Fruit fly (Drosophila melanogaster) whole organism, pupa: ENCODE data around the gene Toll-4.

Experiments
- CG10348 ChIP-seq: fragments of 200-800 bp; sonication (Bioruptor generic); IDR thresholded peaks from 2 replicates; pipeline ENCODE4 v1.3.6; 2022; ENCODE audit warnings: missing biosample characterization, missing genetic modification characterization
- CG12605 ChIP-seq: fragments of 200-800 bp; sonication (Bioruptor generic); IDR thresholded peaks from 2 replicates; pipeline ENCODE4 v1.3.6; 2022; ENCODE audit warnings: missing biosample characterization, missing genetic modification characterization
- CG14655 ChIP-seq: fragments of 200-800 bp; sonication (Bioruptor generic); optimal IDR thresholded peaks from 3 replicates; lab custom pipeline; 2017; ENCODE audit warnings: mild to moderate bottlenecking, missing biosample characterization, missing genetic modification reagents, missing genetic modification characterization
- CG15710 ChIP-seq: fragments of 200-800 bp; sonication (Bioruptor generic); optimal IDR thresholded peaks from 2 replicates; lab custom pipeline; 2018; ENCODE audit warnings: missing biosample characterization, mild to moderate bottlenecking, missing genetic modification characterization, moderate library complexity
- CG17806 ChIP-seq: fragments of 200-800 bp; sonication (Bioruptor generic); optimal IDR thresholded peaks from 2 replicates; lab custom pipeline; 2018; ENCODE audit warnings: missing biosample characterization, mild to moderate bottlenecking, missing genetic modification characterization, moderate library complexity
- CG32121 ChIP-seq: fragments of 200-800 bp; sonication (Bioruptor generic); IDR thresholded peaks from 2 replicates; pipeline ENCODE4 v1.3.6; 2022; ENCODE audit warnings: missing biosample characterization, missing genetic modification characterization
- CG34367 ChIP-seq: fragments of 200-800 bp; sonication (Bioruptor generic); optimal IDR thresholded peaks from 2 replicates; lab custom pipeline; 2018; ENCODE audit warnings: missing biosample characterization, mild to moderate bottlenecking, missing genetic modification characterization
- CG4496 ChIP-seq: fragments of 200-800 bp; sonication (Bioruptor generic); IDR thresholded peaks from 3 replicates; pipeline ENCODE4 v1.3.6; 2022; ENCODE audit warnings: missing biosample characterization, missing genetic modification characterization
- CG8159 ChIP-seq: fragments of 200-800 bp; sonication (Bioruptor generic); optimal IDR thresholded peaks from 3 replicates; lab custom pipeline; 2018; ENCODE audit warnings: missing biosample characterization, mild to moderate bottlenecking, missing genetic modification characterization, moderate library complexity
- CG8301 ChIP-seq: fragments of 200-800 bp; sonication (Bioruptor generic); optimal IDR thresholded peaks from 2 replicates; lab custom pipeline; 2018; ENCODE audit warnings: missing biosample characterization, mild to moderate bottlenecking, missing genetic modification characterization
- CG9948 ChIP-seq: fragments of 200-800 bp; sonication (Bioruptor generic); optimal IDR thresholded peaks from 2 replicates; lab custom pipeline; 2018; ENCODE audit warnings: missing biosample characterization, mild to moderate bottlenecking, missing genetic modification characterization, moderate library complexity
- D1 ChIP-seq: fragments of 200-800 bp; sonication (Bioruptor generic); optimal IDR thresholded peaks from 2 replicates; lab custom pipeline; 2018; ENCODE audit warnings: missing biosample characterization, mild to moderate bottlenecking, missing genetic modification characterization, moderate library complexity
- EcR ChIP-seq: fragments of 200-800 bp; sonication (Bioruptor generic); optimal IDR thresholded peaks from 3 replicates; lab custom pipeline; 2019; ENCODE audit warnings: missing biosample characterization, missing genetic modification characterization, mild to moderate bottlenecking, moderate library complexity, missing genetic modification reagents
- Pif1A ChIP-seq: fragments of 200-800 bp; sonication (Bioruptor generic); optimal IDR thresholded peaks from 3 replicates; lab custom pipeline; 2016; ENCODE audit warnings: missing biosample characterization, missing genetic modification characterization
- Pif1B ChIP-seq: fragments of 200-800 bp; sonication (Bioruptor generic); optimal IDR thresholded peaks from 3 replicates; lab custom pipeline; 2016; ENCODE audit warnings: missing biosample characterization, missing genetic modification characterization
- Snoo ChIP-seq: fragments of 200-800 bp; sonication (Bioruptor generic); optimal IDR thresholded peaks from 3 replicates; lab custom pipeline; 2017; ENCODE audit warnings: missing biosample characterization, mild to moderate bottlenecking, missing genetic modification characterization, inconsistent platforms
- fd96Ca ChIP-seq: fragments of 200-800 bp; sonication (Bioruptor generic); IDR thresholded peaks from 3 replicates; pipeline ENCODE4 v1.3.6; 2022; ENCODE audit warnings: missing biosample characterization, missing genetic modification characterization
- gl ChIP-seq: fragments of 200-800 bp; sonication (Bioruptor generic); optimal IDR thresholded peaks from 2 replicates; lab custom pipeline; 2018; ENCODE audit warnings: missing biosample characterization, mild to moderate bottlenecking, missing genetic modification characterization
- rn ChIP-seq: fragments of 200-800 bp; sonication (Bioruptor generic); IDR thresholded peaks from 2 replicates; pipeline ENCODE4 v1.3.6; 2022; ENCODE audit warnings: missing biosample characterization, missing genetic modification characterization

The Toll-4 gene

DNA sequence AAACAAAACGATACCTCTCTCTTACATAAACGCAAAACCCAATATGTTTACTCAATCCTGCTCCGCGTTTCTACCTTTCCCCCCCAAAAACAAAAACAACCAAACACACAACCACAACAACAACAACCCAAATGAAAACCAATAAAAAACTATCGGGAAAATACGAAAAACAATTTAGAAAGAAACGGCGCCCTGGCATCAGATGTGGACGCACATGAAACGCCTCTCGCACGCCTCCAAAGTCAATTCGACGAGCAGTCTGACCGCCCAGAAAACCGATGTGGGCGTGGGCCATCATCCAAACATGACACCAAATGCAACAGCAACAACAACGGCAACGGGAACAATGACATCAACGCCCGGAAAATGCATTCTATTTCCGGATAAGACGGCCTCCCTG is 51.0 kb downstream of the Toll-4 start:
- TF ChIP-seq CG17806 (tag; lab: Kevin White, UChicago), result no peak
- TF ChIP-seq CG32121, result peak; percentile 18; the same call in 1 of the 2 replicates
- TF ChIP-seq, all 21 proteins: peak for 1

DNA sequence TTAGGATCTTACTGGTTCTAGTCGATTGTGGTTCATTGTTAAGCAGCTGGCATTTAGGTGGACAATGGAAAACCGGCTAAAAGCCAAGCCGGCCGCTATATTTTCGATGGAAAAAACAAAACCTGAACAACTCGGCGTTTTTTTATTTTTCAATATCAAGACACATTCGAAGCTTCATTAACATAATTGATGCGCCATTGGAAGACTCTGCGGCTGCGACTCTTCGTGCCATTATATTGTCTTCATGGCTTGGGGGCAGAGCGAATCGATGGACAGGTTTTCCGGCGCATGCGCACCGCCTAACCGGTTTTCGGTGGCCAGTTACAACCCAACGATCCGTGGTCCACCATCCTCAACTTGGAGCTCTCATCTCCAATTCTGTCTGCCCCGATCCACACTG is 52.8 kb downstream of the Toll-4 start:
- TF ChIP-seq D1 (tag; lab: Kevin White, UChicago) (no peak), CG15710 (tag; lab: Kevin White, UChicago) (no peak), rn (GFP tag; lab: Robert Waterston, UW) (no peak), CG8159 (tag; lab: Kevin White, UChicago) (peak; percentile 7), CG10348 (GFP tag; lab: Robert Waterston, UW) (no peak), CG14655 (no peak), CG12605 (GFP tag; lab: Robert Waterston, UW) (no peak), Snoo (no peak), EcR (GFP tag; lab: Kevin White, UChicago) (peak; percentile 81), gl (tag; lab: Kevin White, UChicago) (peak; percentile 37), fd96Ca (GFP tag; lab: Robert Waterston, UW) (0 out of 3 replicates have a peak, but pooled peaks have one; percentile 38), Pif1B (GFP tag; lab: Kevin White, UChicago) (no peak), Pif1A (GFP tag; lab: Kevin White, UChicago) (no peak), CG4496 (GFP tag; lab: Robert Waterston, UW) (0 out of 3 replicates have a peak, but pooled peaks have one; percentile 40), CG9948 (tag; lab: Kevin White, UChicago) (no peak), CG8301 (tag; lab: Kevin White, UChicago) (no peak), CG34367 (tag; lab: Kevin White, UChicago) (no peak), CG17806 (tag; lab: Kevin White, UChicago) (no peak)
